Fruit fly (Drosophila melanogaster) whole organism, embryonic: ENCODE measurements around the gene pasi2.

Experiments
- Bdp1 ChIP-seq: fragments of 200-800 bp; sonication (Bioruptor generic); optimal IDR thresholded peaks from 3 replicates; lab custom pipeline; 2016; ENCODE audit warnings: missing biosample characterization, missing genetic modification characterization
- Blimp-1 ChIP-seq: fragments of 200-800 bp; sonication (Bioruptor generic); optimal IDR thresholded peaks from 3 replicates; lab custom pipeline; 2018; ENCODE audit warnings: missing biosample characterization, missing genetic modification characterization, mild to moderate bottlenecking, moderate library complexity, missing genetic modification reagents
- CG10543 ChIP-seq: fragments of 200-800 bp; sonication (Bioruptor generic); optimal IDR thresholded peaks from 3 replicates; lab custom pipeline; 2017; ENCODE audit warnings: missing biosample characterization, mild to moderate bottlenecking, missing genetic modification characterization, moderate library complexity
- CG10979 ChIP-seq: fragments of 200-800 bp; sonication (Bioruptor generic); optimal IDR thresholded peaks from 2 replicates; lab custom pipeline; 2018; ENCODE audit warnings: missing biosample characterization, mild to moderate bottlenecking, missing genetic modification characterization, moderate library complexity
- CG11504 ChIP-seq: fragments of 200-800 bp; sonication (Bioruptor generic); optimal IDR thresholded peaks from 3 replicates; lab custom pipeline; 2019; ENCODE audit warnings: missing biosample characterization, mild to moderate bottlenecking, missing genetic modification characterization, moderate library complexity
- CG12391 ChIP-seq: fragments of 200-800 bp; sonication (Bioruptor generic); optimal IDR thresholded peaks from 3 replicates; lab custom pipeline; 2018; ENCODE audit warnings: missing biosample characterization, mild to moderate bottlenecking, missing genetic modification characterization, moderate library complexity
- CG13287 ChIP-seq: fragments of 200-800 bp; sonication (Bioruptor generic); IDR thresholded peaks from 2 replicates; pipeline ENCODE4 v1.3.6; 2022; ENCODE audit warnings: missing biosample characterization, missing genetic modification characterization; ENCODE audit not compliant: partially characterized antibody
- CG15073 ChIP-seq: fragments of 200-800 bp; sonication (Bioruptor generic); optimal IDR thresholded peaks from 2 replicates; lab custom pipeline; 2016; ENCODE audit warnings: missing biosample characterization, missing genetic modification characterization
- CG17328 ChIP-seq: fragments of 200-800 bp; sonication (Bioruptor generic); IDR thresholded peaks from 2 replicates; pipeline ENCODE4 v1.3.6; 2022; ENCODE audit warnings: missing biosample characterization, missing genetic modification characterization
- CG4360 ChIP-seq: fragments of 200-800 bp; sonication (Bioruptor generic); IDR thresholded peaks from 2 replicates; pipeline ENCODE4 v1.3.6; 2022; ENCODE audit warnings: missing biosample characterization, missing genetic modification characterization
- CG4820 ChIP-seq: fragments of 200-800 bp; sonication (Bioruptor generic); optimal IDR thresholded peaks from 3 replicates; lab custom pipeline; 2016; ENCODE audit warnings: missing biosample characterization, missing genetic modification characterization
- CG6813 ChIP-seq: fragments of 200-800 bp; sonication (Bioruptor generic); optimal IDR thresholded peaks from 2 replicates; lab custom pipeline; 2017; ENCODE audit warnings: missing biosample characterization, missing genetic modification characterization, mild to moderate bottlenecking, moderate library complexity, missing genetic modification reagents
- CG7556 ChIP-seq: fragments of 200-800 bp; sonication (Bioruptor generic); optimal IDR thresholded peaks from 2 replicates; lab custom pipeline; 2017; ENCODE audit warnings: missing biosample characterization, mild to moderate bottlenecking, missing genetic modification characterization
- CG8089 ChIP-seq: fragments of 200-800 bp; sonication (Bioruptor generic); optimal IDR thresholded peaks from 3 replicates; lab custom pipeline; 2016; ENCODE audit warnings: missing biosample characterization, missing genetic modification characterization
- CG8388 ChIP-seq: fragments of 200-800 bp; sonication (Bioruptor generic); optimal IDR thresholded peaks from 2 replicates; lab custom pipeline; 2019; ENCODE audit warnings: missing biosample characterization, mild to moderate bottlenecking, missing genetic modification characterization, moderate library complexity
- CG9727 ChIP-seq: fragments of 200-800 bp; sonication (Bioruptor generic); optimal IDR thresholded peaks from 3 replicates; lab custom pipeline; 2017; ENCODE audit warnings: missing biosample characterization, mild to moderate bottlenecking, missing genetic modification characterization
- CG9932 ChIP-seq: fragments of 200-800 bp; sonication (Bioruptor generic); IDR thresholded peaks from 2 replicates; pipeline ENCODE4 v1.3.6; 2022; ENCODE audit warnings: missing biosample characterization, missing genetic modification characterization
- Deaf1 ChIP-seq: fragments of 200-800 bp; optimal IDR thresholded peaks from 3 replicates; lab custom pipeline; 2019; ENCODE audit warnings: missing biosample characterization, mild to moderate bottlenecking, missing genetic modification characterization, moderate library complexity
- Drgx ChIP-seq: fragments of 200-800 bp; sonication (Bioruptor generic); IDR thresholded peaks from 2 replicates; pipeline ENCODE4 v1.3.6; 2022; ENCODE audit warnings: missing biosample characterization, missing genetic modification characterization
- Hr51 ChIP-seq, 2 experiments: fragments of 200-800 bp; sonication (Bioruptor generic); optimal IDR thresholded peaks; 2 replicates in 1 of 2; 3 replicates in 1 of 2; lab custom pipeline; 2016 to 2018; ENCODE audit warnings: missing biosample characterization in 2 of 2, missing genetic modification characterization in 2 of 2, mild to moderate bottlenecking in 1 of 2, moderate library complexity in 1 of 2
- Med ChIP-seq: fragments of 200-800 bp; sonication (Bioruptor generic); peaks from one replicate; lab custom pipeline; 2016; ENCODE audit warnings: missing biosample characterization, missing genetic modification characterization, mild to moderate bottlenecking, inconsistent platforms, moderate library complexity
- NK7.1 ChIP-seq: fragments of 200-800 bp; sonication (Bioruptor generic); optimal IDR thresholded peaks from 3 replicates; lab custom pipeline; 2016; ENCODE audit warnings: missing biosample characterization, missing genetic modification characterization
- Nf-YA ChIP-seq: fragments of 200-800 bp; sonication (Bioruptor generic); IDR thresholded peaks from 2 replicates; pipeline ENCODE4 v1.3.6; 2022; ENCODE audit warnings: missing biosample characterization, missing genetic modification characterization
- PHDP ChIP-seq: fragments of 200-800 bp; sonication (Bioruptor generic); optimal IDR thresholded peaks from 3 replicates; lab custom pipeline; 2018; ENCODE audit warnings: missing biosample characterization, mild to moderate bottlenecking, missing genetic modification characterization, moderate library complexity
- Ravus ChIP-seq: fragments of 200-800 bp; sonication (Bioruptor generic); IDR thresholded peaks from 2 replicates; pipeline ENCODE4 v1.3.6; 2022; ENCODE audit warnings: missing biosample characterization, missing genetic modification characterization
- Rfx ChIP-seq: fragments of 200-800 bp; sonication (Bioruptor generic); IDR thresholded peaks from 2 replicates; pipeline ENCODE4 v1.3.6; 2022; ENCODE audit warnings: missing biosample characterization, missing genetic modification characterization
- Xrp1 ChIP-seq: fragments of 200-800 bp; sonication (Bioruptor generic); IDR thresholded peaks from 2 replicates; pipeline ENCODE4 v1.3.6; 2022; ENCODE audit warnings: missing biosample characterization, missing genetic modification characterization
- abd-A ChIP-seq: fragments of 200-800 bp; sonication (Bioruptor generic); optimal IDR thresholded peaks from 3 replicates; lab custom pipeline; 2019; ENCODE audit warnings: missing biosample characterization, mild to moderate bottlenecking, missing genetic modification characterization, moderate library complexity
- bsh ChIP-seq, 2 experiments: fragments of 200-800 bp; sonication (Bioruptor generic); optimal IDR thresholded peaks; 2 replicates each; lab custom pipeline; 2017 to 2018; ENCODE audit warnings: mild to moderate bottlenecking in 2 of 2, missing biosample characterization in 2 of 2, missing genetic modification characterization in 2 of 2, moderate library complexity in 1 of 2
- chinmo ChIP-seq: fragments of 200-800 bp; sonication (Bioruptor generic); IDR thresholded peaks from 4 replicates; pipeline ENCODE4 v1.3.6; 2022; ENCODE audit warnings: missing biosample characterization, missing genetic modification characterization; ENCODE audit not compliant: partially characterized antibody
- chm ChIP-seq: fragments of 200-800 bp; sonication (Bioruptor generic); IDR thresholded peaks from 2 replicates; pipeline ENCODE4 v1.3.6; 2022; ENCODE audit warnings: missing biosample characterization, missing genetic modification characterization
- ci ChIP-seq: fragments of 200-800 bp; sonication (Bioruptor generic); IDR thresholded peaks from 3 replicates; pipeline ENCODE4 v1.3.6; 2022; ENCODE audit warnings: missing biosample characterization, missing genetic modification characterization
- grau ChIP-seq: fragments of 200-800 bp; optimal IDR thresholded peaks from 3 replicates; lab custom pipeline; 2019; ENCODE audit warnings: missing biosample characterization, mild to moderate bottlenecking, missing genetic modification characterization, moderate library complexity
- hbn ChIP-seq: fragments of 200-800 bp; sonication (Bioruptor generic); IDR thresholded peaks from 2 replicates; pipeline ENCODE4 v1.3.6; 2022; ENCODE audit warnings: missing biosample characterization, missing genetic modification characterization; ENCODE audit not compliant: partially characterized antibody
- lilli ChIP-seq: fragments of 200-800 bp; sonication (Bioruptor generic); optimal IDR thresholded peaks from 3 replicates; lab custom pipeline; 2016; ENCODE audit warnings: missing biosample characterization, missing genetic modification characterization
- lmd ChIP-seq: fragments of 200-800 bp; sonication (Bioruptor generic); IDR thresholded peaks from 2 replicates; pipeline ENCODE4 v1.3.6; 2022; ENCODE audit warnings: missing biosample characterization, missing genetic modification characterization
- mam ChIP-seq: fragments of 200-800 bp; sonication (Bioruptor generic); optimal IDR thresholded peaks from 3 replicates; lab custom pipeline; 2016; ENCODE audit warnings: missing biosample characterization, missing genetic modification characterization
- nerfin-1 ChIP-seq: fragments of 200-800 bp; sonication (Bioruptor generic); optimal IDR thresholded peaks from 3 replicates; lab custom pipeline; 2019; ENCODE audit warnings: missing biosample characterization, mild to moderate bottlenecking, missing genetic modification characterization, moderate library complexity
- sc ChIP-seq, 3 experiments: fragments of >200 bp in 2 of 3; fragments of 200-800 bp in 1 of 3; sonication (Bioruptor generic) in 1 of 3; optimal IDR thresholded peaks; 2 replicates in 2 of 3; 3 replicates in 1 of 3; lab custom pipeline; 2017; ENCODE audit warnings: mild to moderate bottlenecking in 1 of 3, missing biosample characterization in 1 of 3, missing genetic modification characterization in 1 of 3, missing genetic modification reagents in 1 of 3
- slou ChIP-seq: fragments of 200-800 bp; sonication (Bioruptor generic); optimal IDR thresholded peaks from 3 replicates; lab custom pipeline; 2016; ENCODE audit warnings: missing biosample characterization, missing genetic modification characterization
- ttk ChIP-seq: fragments of 200-800 bp; sonication (Bioruptor generic); IDR thresholded peaks from 2 replicates; pipeline ENCODE4 v2.1.2; 2022; ENCODE audit warnings: missing biosample characterization, missing genetic modification characterization
- twi ChIP-seq: fragments of 200-800 bp; optimal IDR thresholded peaks from 2 replicates; lab custom pipeline; 2019; ENCODE audit warnings: missing biosample characterization, mild to moderate bottlenecking, missing genetic modification characterization, moderate library complexity
- z ChIP-seq: fragments of 200-800 bp; sonication (Bioruptor generic); IDR thresholded peaks from 3 replicates; pipeline ENCODE4 v1.3.6; 2022; ENCODE audit warnings: missing biosample characterization, missing genetic modification characterization

Gene pasi2

dm6 chr3R:9344791-9345208 is 9.8 kb downstream of the pasi2 start (continued):
- TF ChIP-seq CG11504 (tag; lab: Kevin White, UChicago) (peak; percentile 73), Bdp1 (no peak), mam (GFP tag; lab: Kevin White, UChicago) (no peak), grau (tag; lab: Kevin White, UChicago) (peak; percentile 23), CG10543 (GFP tag; lab: Kevin White, UChicago) (peak; percentile 1), Med (GFP tag; lab: Kevin White, UChicago) (peak; percentile 77), CG7556 (GFP tag; lab: Kevin White, UChicago) (peak; percentile 57), ttk (GFP tag; lab: Robert Waterston, UW) (0 out of 2 replicates have a peak, but pooled peaks have one; percentile 33), lilli (peak; percentile 54), Xrp1 (GFP tag; lab: Robert Waterston, UW) (peak; percentile 61), CG10979 (tag; lab: Kevin White, UChicago) (peak; percentile 58), CG13287 (GFP tag; lab: Robert Waterston, UW) (no peak), CG4820 (GFP tag; lab: Kevin White, UChicago) (peak; percentile 33), CG12391 (tag; lab: Kevin White, UChicago) (peak; percentile 71), bsh (GFP tag; optimal IDR thresholded peaks at IDR 0.05; lab: Kevin White, UChicago) (peak in 1 of 2 experiments; percentile 51), CG8089 (GFP tag; lab: Kevin White, UChicago) (peak; percentile 25), Ravus (GFP tag; lab: Robert Waterston, UW) (no peak), CG9727 (GFP tag; lab: Kevin White, UChicago) (peak; percentile 4), CG17328 (GFP tag; lab: Robert Waterston, UW) (peak; percentile 60), CG8388 (GFP tag; lab: Kevin White, UChicago) (peak; percentile 53), CG6813 (GFP tag; lab: Kevin White, UChicago) (no peak), lmd (GFP tag; lab: Robert Waterston, UW) (peak; percentile 4; the same call in 1 of the 2 replicates), PHDP (tag; lab: Kevin White, UChicago) (peak; percentile 57), nerfin-1 (tag; lab: Kevin White, UChicago) (peak; percentile 7), slou (GFP tag; lab: Kevin White, UChicago) (no peak), CG15073 (GFP tag; lab: Kevin White, UChicago) (peak; percentile 3), chm (GFP tag; lab: Robert Waterston, UW) (0 out of 2 replicates have a peak, but pooled peaks have one; percentile 44), Hr51 (GFP tag; optimal IDR thresholded peaks at IDR 0.05; lab: Kevin White, UChicago) (peak; percentile 13 to 74)
- TF ChIP-seq, all 482 proteins: peak for 149

dm6 chr3R:9345904-9346303 is 10.9 kb downstream of the pasi2 start:
- TF ChIP-seq CG4360 (GFP tag; lab: Robert Waterston, UW): peak; percentile 22; the same call in 1 of the 2 replicates
- peak; percentile 20; the same call in 1 of the 3 replicates for TF ChIP-seq ci (GFP tag; lab: Robert Waterston, UW)
- no peak for TF ChIP-seq sc (optimal IDR thresholded peaks at IDR 0.05; lab: Kevin White, UChicago)
- TF ChIP-seq sc (GFP tag; optimal IDR thresholded peaks at IDR 0.05; lab: Kevin White, UChicago): no peak
- TF ChIP-seq twi (tag; lab: Kevin White, UChicago): peak; percentile 89
- no peak for TF ChIP-seq NK7.1
- no peak for TF ChIP-seq Deaf1 (tag; lab: Kevin White, UChicago)
- TF ChIP-seq z (GFP tag; lab: Robert Waterston, UW): no peak
- TF ChIP-seq Rfx (GFP tag; lab: Robert Waterston, UW): peak; percentile 16; the same call in 1 of the 2 replicates
- peak; percentile 28 for TF ChIP-seq abd-A (tag; lab: Kevin White, UChicago)
- TF ChIP-seq chinmo (GFP tag; lab: Robert Waterston, UW): 0 out of 4 replicates have a peak, but pooled peaks have one; percentile 34
- TF ChIP-seq Med (GFP tag; lab: Kevin White, UChicago): peak; percentile 41
- TF ChIP-seq Blimp-1 (GFP tag; lab: Kevin White, UChicago): peak; percentile 58
- 0 out of 2 replicates have a peak, but pooled peaks have one; percentile 7 for TF ChIP-seq CG9932 (GFP tag; lab: Robert Waterston, UW)
- peak; percentile 30; the same call in 1 of the 2 replicates for TF ChIP-seq Drgx
- no peak for TF ChIP-seq hbn (GFP tag; lab: Robert Waterston, UW)
- no peak for TF ChIP-seq Nf-YA
